Fruit fly (Drosophila melanogaster): ENCODE data around the gene Cad74A.

Cad74A gene

dm6 chr3L:17394435-17395017, 15.2 kb upstream of the Cad74A start:
- no peak for TF ChIP-seq CG33017 (tag; optimal IDR thresholded peaks at IDR 0.05)
- no peak for TF ChIP-seq Mnt (GFP tag; optimal IDR thresholded peaks at IDR 0.05)

dm6 chr3L:17393098-17393497, 13.8 kb upstream of the Cad74A start:
- TF ChIP-seq CG12768 (GFP tag; optimal IDR thresholded peaks at IDR 0.05) (no peak), Clk (GFP tag; optimal IDR thresholded peaks at IDR 0.05) (no peak), cnc (optimal IDR thresholded peaks at IDR 0.05) (no peak), toe (GFP tag; optimal IDR thresholded peaks at IDR 0.05) (no peak), tj (GFP tag; optimal IDR thresholded peaks at IDR 0.05) (no peak), CG7045 (GFP tag; optimal IDR thresholded peaks at IDR 0.05) (no peak), cic (GFP tag; optimal IDR thresholded peaks at IDR 0.05) (no peak), CG11617 (GFP tag; optimal IDR thresholded peaks at IDR 0.05) (no peak), Crg-1 (GFP tag; optimal IDR thresholded peaks at IDR 0.05) (no peak), Mnt (GFP tag; optimal IDR thresholded peaks at IDR 0.05) (no peak), Hr96 (GFP tag; optimal IDR thresholded peaks at IDR 0.05) (no peak)

- no peak for TF ChIP-seq CG33017 (tag; optimal IDR thresholded peaks at IDR 0.05)
- TF ChIP-seq Hr96 (GFP tag; optimal IDR thresholded peaks at IDR 0.05): no peak
- no peak for TF ChIP-seq CG11617 (GFP tag; optimal IDR thresholded peaks at IDR 0.05)
Measured at dm6 chr3L:17392412-17392811, 13.1 kb upstream of the Cad74A start.

dm6 chr3L:17391132-17391531, 11.8 kb upstream of the Cad74A start:
- no peak for TF ChIP-seq cnc (optimal IDR thresholded peaks at IDR 0.05)
- TF ChIP-seq toe (GFP tag; optimal IDR thresholded peaks at IDR 0.05): no peak
- TF ChIP-seq Clk (GFP tag; optimal IDR thresholded peaks at IDR 0.05): no peak
- no peak for TF ChIP-seq CG11617 (GFP tag; optimal IDR thresholded peaks at IDR 0.05)
- no peak for TF ChIP-seq cic (GFP tag; optimal IDR thresholded peaks at IDR 0.05)
- TF ChIP-seq Crg-1 (GFP tag; optimal IDR thresholded peaks at IDR 0.05): no peak
- no peak for TF ChIP-seq CG5204 (GFP tag; optimal IDR thresholded peaks at IDR 0.05)
- TF ChIP-seq Hr96 (GFP tag; optimal IDR thresholded peaks at IDR 0.05): no peak
- no peak for TF ChIP-seq Mnt (GFP tag; optimal IDR thresholded peaks at IDR 0.05)
- no peak for TF ChIP-seq CG7045 (GFP tag; optimal IDR thresholded peaks at IDR 0.05)
- TF ChIP-seq pad (GFP tag; optimal IDR thresholded peaks at IDR 0.05): no peak

- TF ChIP-seq CG12768 (GFP tag; optimal IDR thresholded peaks at IDR 0.05): no peak
Measured at dm6 chr3L:17388895-17389294, 9.6 kb upstream of the Cad74A start, which contains the start of gene CG13731. Gene CG13731, minus strand, starts transcription at chr3L:17388956.

dm6 chr3L:17386612-17387382, 7.5 kb upstream of the Cad74A start:
- TF ChIP-seq ovo (GFP tag; optimal IDR thresholded peaks at IDR 0.05) (no peak), Crg-1 (GFP tag; optimal IDR thresholded peaks at IDR 0.05) (no peak), bab1 (GFP tag; optimal IDR thresholded peaks at IDR 0.05) (no peak), CG14711 (tag; optimal IDR thresholded peaks at IDR 0.05) (no peak), cnc (optimal IDR thresholded peaks at IDR 0.05) (no peak), pad (GFP tag; optimal IDR thresholded peaks at IDR 0.05) (no peak), Mnt (GFP tag; optimal IDR thresholded peaks at IDR 0.05) (no peak), CG12768 (GFP tag; optimal IDR thresholded peaks at IDR 0.05) (no peak), tj (GFP tag; optimal IDR thresholded peaks at IDR 0.05) (no peak), CG5204 (GFP tag; optimal IDR thresholded peaks at IDR 0.05) (no peak), CG1620 (GFP tag; optimal IDR thresholded peaks at IDR 0.05) (no peak), Hr96 (GFP tag; optimal IDR thresholded peaks at IDR 0.05) (no peak), CG7101 (tag; optimal IDR thresholded peaks at IDR 0.05) (no peak), cic (GFP tag; optimal IDR thresholded peaks at IDR 0.05) (no peak)

- TF ChIP-seq toe (GFP tag; optimal IDR thresholded peaks at IDR 0.05): no peak
- no peak for TF ChIP-seq CG11617 (GFP tag; optimal IDR thresholded peaks at IDR 0.05)
- TF ChIP-seq cnc (optimal IDR thresholded peaks at IDR 0.05): no peak
- no peak for TF ChIP-seq Clk (GFP tag; optimal IDR thresholded peaks at IDR 0.05)
- no peak for TF ChIP-seq cic (GFP tag; optimal IDR thresholded peaks at IDR 0.05)
- TF ChIP-seq pad (GFP tag; optimal IDR thresholded peaks at IDR 0.05): no peak
Measured at dm6 chr3L:17383714-17384113, 4.4 kb upstream of the Cad74A start.

dm6 chr3L:17383285-17383684, 4.0 kb upstream of the Cad74A start:
- TF ChIP-seq Crg-1 (GFP tag; optimal IDR thresholded peaks at IDR 0.05) (no peak), CG12768 (GFP tag; optimal IDR thresholded peaks at IDR 0.05) (no peak), toe (GFP tag; optimal IDR thresholded peaks at IDR 0.05) (no peak)

Measured in whole organism, adult.